Worm (Caenorhabditis elegans) whole organism, late embryonic: ENCODE data around the gene tin-9.1.

Source experiments
- che-1 ChIP-seq: sonication (generic microtip); optimal IDR thresholded peaks from 2 replicates; lab custom pipeline; 2016; ENCODE audit warnings: mild to moderate bottlenecking, missing genetic modification characterization, missing compliant biosample characterization
- fkh-10 ChIP-seq: fragments of 150-350 bp; optimal IDR thresholded peaks from 2 replicates; lab custom pipeline; 2014; ENCODE audit warnings: missing biosample characterization, missing genetic modification reagents, missing genetic modification characterization
- pag-3 ChIP-seq: sonication (generic microtip); optimal IDR thresholded peaks from 2 replicates; lab custom pipeline; 2016; ENCODE audit warnings: missing compliant biosample characterization, missing genetic modification characterization, borderline replicate concordance
- pqm-1 ChIP-seq: sonication (generic microtip); optimal IDR thresholded peaks from 2 replicates; lab custom pipeline; 2016; ENCODE audit warnings: missing genetic modification characterization, missing compliant biosample characterization
- ztf-16 ChIP-seq: sonication (generic microtip); optimal IDR thresholded peaks from 2 replicates; lab custom pipeline; 2017; ENCODE audit warnings: missing genetic modification characterization, missing compliant biosample characterization

tin-9.1 gene

ce11 chrIV:6997918-6998317 is 46.5 kb downstream of the tin-9.1 start:
- TF ChIP-seq ztf-16 = no peak
- TF ChIP-seq che-1 (tag; lab: Kevin White, UChicago) = no peak
- no peak for TF ChIP-seq fkh-10 (GFP tag; lab: Kevin White, UChicago)
- TF ChIP-seq pag-3 (tag; lab: Kevin White, UChicago) = no peak
- no peak for TF ChIP-seq pqm-1 (tag; lab: Kevin White, UChicago)
